Fruit fly (Drosophila melanogaster): ENCODE results near the gene ninaE.

The ninaE gene

DNA sequence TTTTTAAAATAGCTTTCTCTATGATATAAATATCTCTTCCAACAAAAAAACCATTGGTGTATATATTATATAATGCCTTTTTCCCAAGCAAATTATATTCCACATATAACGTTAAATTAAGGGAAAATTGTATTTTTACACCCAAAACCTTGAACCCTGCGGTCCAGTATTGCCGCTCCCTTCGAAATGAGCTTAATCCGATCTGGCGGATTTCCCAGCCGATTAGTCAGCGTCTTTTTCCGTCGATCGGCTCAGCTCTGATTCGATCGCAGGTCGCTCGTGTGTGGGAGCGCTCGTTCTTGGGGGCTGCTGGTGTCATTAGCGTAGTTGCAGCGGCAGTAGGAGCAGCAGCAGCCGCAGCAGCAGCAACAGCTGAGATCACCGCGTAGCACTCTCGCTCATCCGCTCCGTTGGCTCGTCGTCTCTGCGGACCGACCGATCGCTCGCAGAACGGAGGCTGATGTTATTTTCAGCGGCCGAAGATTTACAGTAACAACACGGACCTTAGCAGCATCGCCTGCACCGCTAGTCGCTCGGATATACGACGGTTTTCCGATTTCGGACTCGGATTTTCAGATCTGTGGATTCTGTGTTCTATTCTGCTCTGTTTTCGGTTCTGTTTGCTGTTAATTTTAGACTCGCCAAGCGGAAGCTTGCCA is 2.5 kb upstream of the ninaE start, which contains the start of gene CG4733:
TSS of gene CG4733 (plus strand) at position 350 of the 659 bp plus-strand sequence.
- TF ChIP-seq insv (optimal IDR thresholded peaks at IDR 0.05): no peak
- TF ChIP-seq Myc (optimal IDR thresholded peaks at IDR 0.05): no peak
- no peak for TF ChIP-seq ttk (optimal IDR thresholded peaks at IDR 0.05)
- TF ChIP-seq h (optimal IDR thresholded peaks at IDR 0.05): no peak
- no peak for TF ChIP-seq psq (optimal IDR thresholded peaks at IDR 0.05)
- TF ChIP-seq Sin3A (optimal IDR thresholded peaks at IDR 0.05): no peak

DNA sequence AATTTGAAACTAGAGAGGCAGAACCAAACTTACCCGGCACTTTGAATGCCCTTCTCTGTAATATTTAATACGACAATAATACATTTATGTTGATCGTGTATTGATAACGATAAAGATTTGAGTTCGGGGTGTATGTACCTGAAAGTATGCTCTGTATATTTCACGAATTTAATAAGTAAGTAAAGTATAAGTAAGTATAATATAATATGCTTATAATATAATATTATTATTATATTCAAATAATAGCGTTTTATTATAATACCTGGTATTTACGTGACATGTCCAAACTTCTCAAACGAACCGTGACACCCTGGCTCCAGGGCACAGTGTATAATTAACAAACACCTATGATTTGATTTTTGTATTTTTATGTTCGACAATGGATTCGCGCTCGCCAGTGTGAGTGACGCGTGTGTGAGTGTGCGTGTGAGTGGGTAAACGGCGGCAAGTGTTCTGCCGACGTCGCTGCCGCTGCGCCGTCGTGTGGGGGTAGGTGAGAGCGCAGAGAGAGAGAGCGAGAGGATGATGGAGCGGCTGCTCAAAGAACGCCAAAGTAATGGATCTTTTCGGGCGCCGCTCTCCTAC is 1.7 kb upstream of the ninaE start:
- TF ChIP-seq insv (optimal IDR thresholded peaks at IDR 0.05) (no peak), Sin3A (optimal IDR thresholded peaks at IDR 0.05) (no peak), Myc (optimal IDR thresholded peaks at IDR 0.05) (no peak), psq (optimal IDR thresholded peaks at IDR 0.05) (no peak), h (optimal IDR thresholded peaks at IDR 0.05) (no peak), ttk (optimal IDR thresholded peaks at IDR 0.05) (no peak)

DNA sequence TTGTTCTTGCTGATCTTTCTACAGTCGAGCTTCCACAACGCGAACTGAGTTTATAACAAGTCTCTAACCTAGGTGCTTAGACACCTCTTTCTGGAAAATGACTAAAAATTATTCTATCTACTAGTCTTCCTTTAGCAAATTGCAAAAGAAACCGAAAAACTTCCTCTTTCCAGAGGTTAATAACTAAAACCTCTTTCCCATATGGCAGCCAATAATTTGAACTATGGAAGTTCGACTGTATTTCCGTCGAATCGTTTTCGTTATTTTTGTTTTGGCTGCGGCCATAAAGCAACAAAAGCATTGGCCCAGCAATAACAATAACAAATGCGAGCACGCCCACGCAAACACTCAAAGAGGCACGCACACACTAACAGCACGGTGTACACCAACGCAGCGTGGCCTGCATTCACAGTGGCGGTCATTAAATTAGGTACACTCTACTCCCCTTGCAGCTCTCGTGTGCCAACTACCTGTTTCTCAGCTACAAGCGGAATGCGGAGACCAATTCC is 7.5 kb downstream of the ninaE start:
- TF ChIP-seq Sin3A (optimal IDR thresholded peaks at IDR 0.05) (no peak), insv (optimal IDR thresholded peaks at IDR 0.05) (no peak), psq (optimal IDR thresholded peaks at IDR 0.05) (no peak), h (optimal IDR thresholded peaks at IDR 0.05) (no peak), Myc (optimal IDR thresholded peaks at IDR 0.05) (no peak), ttk (optimal IDR thresholded peaks at IDR 0.05) (no peak)

DNA sequence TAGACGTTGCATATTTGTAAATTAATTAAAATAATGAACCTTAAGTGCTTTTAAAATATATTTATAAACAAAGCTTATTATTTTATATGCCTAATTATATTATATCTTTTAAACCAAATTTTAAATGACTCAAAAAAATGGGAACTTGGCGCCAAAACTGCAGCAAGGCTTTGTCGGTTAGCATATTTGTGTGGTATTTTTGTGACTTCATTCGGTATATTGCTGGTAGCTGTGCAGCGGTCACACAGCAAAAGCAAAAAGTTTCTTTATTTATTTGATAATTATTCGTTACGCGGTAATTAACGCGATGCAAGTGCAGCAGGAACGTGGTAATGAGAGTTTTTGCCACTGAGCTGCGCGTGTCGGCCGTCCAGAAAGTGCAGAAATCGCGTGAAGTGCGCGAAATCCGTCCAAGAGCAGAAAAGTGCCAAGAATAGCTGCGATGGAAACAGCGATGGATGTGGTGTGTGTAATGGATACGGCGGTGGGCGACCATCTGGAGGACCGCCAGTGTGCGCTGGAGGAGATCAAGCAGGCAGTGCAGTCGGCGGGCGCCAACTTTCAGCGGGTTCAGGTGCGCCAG is 8.4 kb downstream of the ninaE start, which contains the start of gene Ask1:
TSS of gene Ask1 (plus strand) at position 250 of the 583 bp plus-strand sequence.
- TF ChIP-seq insv (optimal IDR thresholded peaks at IDR 0.05) (no peak), h (optimal IDR thresholded peaks at IDR 0.05) (no peak), ttk (optimal IDR thresholded peaks at IDR 0.05) (no peak), Myc (optimal IDR thresholded peaks at IDR 0.05) (no peak), Sin3A (optimal IDR thresholded peaks at IDR 0.05) (no peak), psq (optimal IDR thresholded peaks at IDR 0.05) (no peak)

DNA sequence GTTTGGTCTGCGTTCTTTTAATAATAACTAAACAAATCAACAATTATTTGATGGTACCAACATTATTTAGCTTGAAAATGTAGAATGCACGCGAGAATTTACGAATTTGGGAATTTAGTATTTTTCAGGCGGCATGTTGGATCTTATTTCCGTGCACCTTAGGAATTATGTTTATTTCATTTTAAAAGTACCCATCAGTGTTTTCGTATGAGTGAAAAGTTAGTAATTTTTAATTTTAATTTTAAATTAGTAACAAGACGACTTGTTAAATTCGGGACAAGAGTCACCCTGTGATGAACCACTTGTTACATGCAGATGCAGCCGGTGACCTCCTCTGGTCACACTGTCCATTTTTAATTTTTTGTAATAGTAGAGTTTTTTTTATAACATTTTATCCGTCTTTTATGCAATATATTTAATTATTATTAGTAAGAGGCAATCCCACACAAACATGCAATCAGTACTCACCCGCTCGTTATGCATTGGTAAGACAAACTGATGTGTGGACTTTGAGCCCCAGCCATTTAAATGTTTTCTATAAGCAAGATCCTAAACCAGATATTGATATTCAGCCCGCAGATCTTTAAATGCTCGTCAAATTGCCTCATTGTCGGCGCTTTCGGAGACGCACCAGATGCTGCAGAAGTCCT is 10.5 kb downstream of the ninaE start, which contains the start of the genes CG17186 and Arc42:
TSS of gene CG17186 (minus strand) at position 88 of the 650 bp plus-strand sequence.
TSS of gene Arc42 (plus strand) at position 311 of the 650 bp plus-strand sequence.
- no peak for TF ChIP-seq h (optimal IDR thresholded peaks at IDR 0.05)
- no peak for TF ChIP-seq ttk (optimal IDR thresholded peaks at IDR 0.05)
- no peak for TF ChIP-seq insv (optimal IDR thresholded peaks at IDR 0.05)
- TF ChIP-seq Sin3A (optimal IDR thresholded peaks at IDR 0.05): no peak
- no peak for TF ChIP-seq Myc (optimal IDR thresholded peaks at IDR 0.05)

DNA sequence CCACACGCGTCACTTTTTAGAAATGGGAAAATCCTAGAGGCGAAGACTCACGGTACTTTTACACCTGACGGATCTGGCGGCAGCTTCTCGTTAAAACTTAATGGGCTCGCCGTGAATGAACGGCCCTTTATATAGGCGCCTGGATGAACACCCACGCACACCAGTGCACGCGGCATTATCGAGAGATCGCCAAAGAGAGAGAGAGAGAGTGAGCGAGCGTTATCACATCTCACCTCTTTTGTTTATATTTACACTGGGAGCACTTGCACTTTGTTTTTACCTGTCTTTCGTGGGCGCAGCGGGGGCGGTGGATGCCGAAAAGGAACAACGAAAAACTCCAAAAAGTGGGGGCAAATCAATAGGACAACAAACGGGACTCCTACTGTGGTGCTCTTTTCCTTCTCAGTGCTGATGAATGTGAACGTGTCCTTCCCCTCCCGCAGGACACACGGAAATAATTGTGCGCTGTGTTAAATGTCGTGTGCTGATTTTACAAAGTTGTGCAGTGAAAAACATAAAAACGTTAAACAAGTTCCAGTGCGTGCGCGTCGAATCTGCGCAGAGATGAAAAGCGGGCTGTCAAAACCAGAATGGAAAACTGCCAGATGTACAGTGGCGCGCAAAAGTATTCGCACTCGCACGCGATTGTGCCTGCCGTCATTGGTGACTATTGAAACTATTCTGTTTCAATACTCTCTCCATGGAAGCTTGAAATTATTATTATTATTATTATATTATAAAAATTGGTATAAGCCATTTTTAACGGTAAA is 12.7 kb downstream of the ninaE start, which contains the start of gene Mrp5:
TSS of gene Mrp5 (minus strand) at position 561 of the 770 bp plus-strand sequence.
- TF ChIP-seq psq (optimal IDR thresholded peaks at IDR 0.05): no peak
- no peak for TF ChIP-seq ttk (optimal IDR thresholded peaks at IDR 0.05)
- TF ChIP-seq Sin3A (optimal IDR thresholded peaks at IDR 0.05): no peak
- TF ChIP-seq Myc (optimal IDR thresholded peaks at IDR 0.05): no peak
- no peak for TF ChIP-seq h (optimal IDR thresholded peaks at IDR 0.05)
- no peak for TF ChIP-seq insv (optimal IDR thresholded peaks at IDR 0.05)

DNA sequence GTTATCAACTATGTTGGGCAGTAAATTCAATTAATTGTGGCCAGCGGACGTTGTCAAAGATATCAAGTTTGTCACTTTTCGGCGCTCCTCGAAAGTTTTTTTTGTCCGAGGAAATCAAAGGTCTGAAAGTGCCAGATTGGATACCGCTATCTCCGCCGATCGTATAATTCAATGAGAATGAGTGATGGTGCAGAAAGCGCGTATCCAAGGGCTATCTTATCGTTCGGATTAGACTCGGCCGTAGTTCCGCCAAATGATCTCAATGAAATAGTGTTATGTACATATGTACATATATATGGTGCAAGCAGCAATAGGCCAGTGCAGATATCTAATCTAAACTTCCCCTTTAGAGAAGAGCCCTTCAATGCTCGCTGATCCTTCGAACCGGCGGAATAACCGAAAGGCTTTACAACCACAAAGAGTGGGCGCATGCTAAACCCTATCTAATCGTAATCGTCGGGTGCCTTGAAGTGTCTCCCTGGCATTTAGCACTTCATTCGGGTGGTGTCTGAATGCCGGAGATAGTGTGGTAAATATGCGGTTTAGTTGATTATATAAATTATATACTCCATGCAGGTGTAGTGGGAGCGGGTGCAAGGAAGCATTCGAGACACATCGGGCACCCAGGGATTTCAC is 14.8 kb downstream of the ninaE start:
- TF ChIP-seq ttk (optimal IDR thresholded peaks at IDR 0.05): no peak
- TF ChIP-seq h (optimal IDR thresholded peaks at IDR 0.05): no peak
- no peak for TF ChIP-seq insv (optimal IDR thresholded peaks at IDR 0.05)
- no peak for TF ChIP-seq Sin3A (optimal IDR thresholded peaks at IDR 0.05)

DNA sequence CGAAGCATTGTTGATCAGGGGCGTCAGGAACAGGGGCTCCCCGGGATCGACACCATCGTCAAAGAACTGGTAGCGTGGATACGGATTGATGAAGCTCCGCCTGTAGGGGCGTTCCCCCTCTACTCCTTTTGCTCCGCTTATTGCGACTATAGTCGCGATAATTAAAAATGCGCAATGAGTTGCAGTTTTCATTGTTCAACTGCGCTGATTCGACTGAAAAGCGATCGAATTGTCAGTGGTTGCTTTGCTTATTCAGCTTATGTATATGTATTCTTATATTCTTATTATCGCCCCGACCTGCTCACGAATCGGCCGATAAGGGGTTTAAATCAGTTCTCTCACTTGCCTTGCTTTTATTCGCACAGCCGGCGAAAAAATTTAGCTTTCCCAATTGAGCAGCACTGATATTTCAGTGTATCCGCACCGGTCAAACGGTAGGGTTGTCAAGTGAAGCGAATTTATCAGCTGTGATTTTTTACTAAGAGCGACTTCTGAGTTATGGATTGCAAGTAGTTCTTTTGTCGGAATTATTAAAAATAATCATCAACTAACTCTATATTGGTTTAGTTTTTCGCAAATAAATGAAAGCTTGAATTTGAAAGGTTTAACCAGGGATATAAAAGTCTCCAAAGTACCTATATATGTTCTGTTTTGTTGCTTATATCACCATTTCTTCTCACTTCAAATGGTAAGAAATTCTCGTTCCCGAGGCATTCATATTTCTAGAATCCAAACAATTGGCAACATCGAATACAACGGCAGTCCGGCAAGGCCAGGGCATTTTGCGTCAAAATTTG is 23.8 kb downstream of the ninaE start, which contains the start of the genes CG4572 and CG4686:
TSS of gene CG4572 (minus strand) at position 415 of the 797 bp plus-strand sequence.
TSS of gene CG4686 (plus strand) at position 518 of the 797 bp plus-strand sequence.
- TF ChIP-seq ttk (optimal IDR thresholded peaks at IDR 0.05) (no peak), h (optimal IDR thresholded peaks at IDR 0.05) (no peak), insv (optimal IDR thresholded peaks at IDR 0.05) (no peak), Myc (optimal IDR thresholded peaks at IDR 0.05) (no peak), psq (optimal IDR thresholded peaks at IDR 0.05) (no peak), Sin3A (optimal IDR thresholded peaks at IDR 0.05) (no peak)

DNA sequence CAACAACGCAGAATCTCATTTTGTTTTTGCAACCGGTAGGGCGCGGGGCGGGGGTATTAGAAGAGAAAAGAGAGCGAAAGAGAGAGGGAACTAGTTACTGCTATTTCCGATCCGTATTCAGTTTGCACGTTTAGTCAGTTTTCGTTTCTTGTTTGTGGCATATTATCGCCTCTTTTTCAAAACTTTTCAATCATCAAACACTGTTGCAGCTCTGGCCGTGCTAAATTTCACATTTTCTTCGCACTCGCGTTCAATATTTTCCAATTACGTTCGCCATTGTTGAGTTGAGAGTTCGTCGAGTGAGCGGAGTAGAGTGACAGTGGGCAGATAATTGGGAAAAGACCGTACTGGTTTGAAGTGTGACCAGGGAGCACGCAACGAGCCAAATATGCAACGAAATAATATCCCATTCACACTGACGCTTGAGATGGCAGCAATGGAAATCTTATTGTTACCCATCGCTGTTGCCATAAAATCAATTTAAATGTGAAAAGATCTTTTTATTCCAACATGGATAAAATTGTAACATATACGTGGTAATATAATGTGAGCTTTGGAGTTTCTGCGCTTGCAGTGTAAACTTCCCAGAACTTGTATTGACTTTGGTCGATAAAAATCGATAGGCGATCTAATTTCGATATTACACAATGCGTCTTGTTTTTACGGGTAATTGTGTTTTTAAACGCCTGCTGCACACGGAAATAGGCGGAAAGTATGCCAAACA is 26.8 kb downstream of the ninaE start, which contains the start of the genes Ire1 and Mrm2:
TSS of gene Ire1 (minus strand) at position 296 of the 724 bp plus-strand sequence.
TSS of gene Mrm2 (plus strand) at position 615 of the 724 bp plus-strand sequence.
- TF ChIP-seq Myc (optimal IDR thresholded peaks at IDR 0.05) (no peak), ttk (optimal IDR thresholded peaks at IDR 0.05) (no peak), Sin3A (optimal IDR thresholded peaks at IDR 0.05) (no peak), h (optimal IDR thresholded peaks at IDR 0.05) (no peak), psq (optimal IDR thresholded peaks at IDR 0.05) (no peak), insv (optimal IDR thresholded peaks at IDR 0.05) (no peak)
